Worm (Caenorhabditis elegans) whole organism, L3 larva: ENCODE measurements around the gene Y116A8B.4.

Experiments
- nfya-1 ChIP-seq: sonication (generic microtip); optimal IDR thresholded peaks from 2 replicates; lab custom pipeline; 2017; ENCODE audit warnings: missing genetic modification characterization, mild to moderate bottlenecking, missing compliant biosample characterization, antibody characterized with exemption, moderate library complexity; ENCODE audit not compliant: insufficient read depth
- nhr-23 ChIP-seq: fragments of 150-350 bp; optimal IDR thresholded peaks from 2 replicates; lab custom pipeline; 2014; ENCODE audit warnings: missing biosample characterization, missing genetic modification reagents, missing genetic modification characterization
- unc-39 ChIP-seq: sonication (generic microtip); optimal IDR thresholded peaks from 4 replicates; lab custom pipeline; 2017; ENCODE audit warnings: missing biosample characterization, missing genetic modification characterization
- zag-1 ChIP-seq: fragments of 150-350 bp; optimal IDR thresholded peaks from 2 replicates; lab custom pipeline; 2014; ENCODE audit warnings: missing biosample characterization, missing genetic modification characterization

DNA sequence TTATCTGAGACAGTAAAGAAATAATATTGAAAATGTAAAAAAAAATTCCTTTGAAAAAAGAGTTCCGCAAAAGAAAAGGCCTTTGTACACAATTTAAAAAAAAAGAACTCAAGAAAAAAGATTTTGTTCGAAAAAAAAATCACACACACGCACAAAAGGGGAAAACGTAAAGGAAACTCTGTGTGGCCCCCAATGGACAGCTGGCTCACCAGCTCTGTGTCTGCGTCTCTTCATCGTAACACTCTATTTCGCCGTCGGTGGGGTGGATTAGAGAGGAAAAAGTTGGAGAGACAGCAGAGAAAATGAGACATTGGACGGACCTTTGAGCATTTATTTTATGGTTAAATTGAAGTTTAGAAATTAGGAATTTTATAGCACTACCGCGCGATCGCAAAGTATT lies 8.5 kb upstream of the Y116A8B.4 start:
- TF ChIP-seq unc-39 (tag; lab: Kevin White, UChicago) (no peak), nhr-23 (tag; lab: Kevin White, UChicago) (no peak), zag-1 (tag; lab: Kevin White, UChicago) (no peak), nfya-1 (peak; percentile 50)
